Fruit fly (Drosophila melanogaster): ENCODE measurements around the gene CG11983.

The CG11983 gene

dm6 chr3R:9057398-9058058 lies 49.4 kb downstream of the CG11983 start (continued):
- no peak for TF ChIP-seq Doc3 (GFP tag; IDR thresholded peaks at IDR 0.05; ENCODE audit: partially characterized antibody)
- peak; percentile 100 for TF ChIP-seq gem (tag; optimal IDR thresholded peaks at IDR 0.05)
- no peak for TF ChIP-seq cas (GFP tag; IDR thresholded peaks at IDR 0.05)
- peak; percentile 83 for TF ChIP-seq fd102C (GFP tag; optimal IDR thresholded peaks at IDR 0.05)
- TF ChIP-seq pum (GFP tag; optimal IDR thresholded peaks at IDR 0.05) = peak; percentile 60
- TF ChIP-seq CG18599 (GFP tag; optimal IDR thresholded peaks at IDR 0.05) = peak; percentile 99
- peak; percentile 99 for TF ChIP-seq CG10979 (tag; optimal IDR thresholded peaks at IDR 0.05)
- no peak for TF ChIP-seq slbo (GFP tag; IDR thresholded peaks at IDR 0.05)
- no peak for TF ChIP-seq CG31441 (GFP tag; IDR thresholded peaks at IDR 0.05)
- TF ChIP-seq ham (GFP tag; IDR thresholded peaks at IDR 0.05) = no peak
- peak; percentile 98 for TF ChIP-seq BtbVII (GFP tag; optimal IDR thresholded peaks at IDR 0.05)
- no peak for TF ChIP-seq CG6791 (GFP tag; IDR thresholded peaks at IDR 0.05; ENCODE audit: partially characterized antibody)
- TF ChIP-seq Adf1 (GFP tag; IDR thresholded peaks at IDR 0.05) = no peak
- TF ChIP-seq phol (tag; optimal IDR thresholded peaks at IDR 0.05) = peak; percentile 98
- no peak for TF ChIP-seq NC2α (GFP tag; optimal IDR thresholded peaks at IDR 0.05)
- peak; percentile 95 for TF ChIP-seq CG6813 (GFP tag; optimal IDR thresholded peaks at IDR 0.05)
- peak; percentile 92 for TF ChIP-seq kah (GFP tag; optimal IDR thresholded peaks at IDR 0.05)
- peak; percentile 95 for TF ChIP-seq Nf-YC (tag; optimal IDR thresholded peaks at IDR 0.05)
- no peak for TF ChIP-seq br (optimal IDR thresholded peaks at IDR 0.05)
- TF ChIP-seq CG12236 (GFP tag; optimal IDR thresholded peaks at IDR 0.05) = peak; percentile 24
- TF ChIP-seq lbe (GFP tag; optimal IDR thresholded peaks at IDR 0.05) = peak; percentile 86
- TF ChIP-seq ab (GFP tag; optimal IDR thresholded peaks at IDR 0.05) = no peak
- peak; percentile 51 for TF ChIP-seq CG17186 (GFP tag; optimal IDR thresholded peaks at IDR 0.05)
- no peak for TF ChIP-seq bbx (GFP tag; IDR thresholded peaks at IDR 0.05; ENCODE audit: partially characterized antibody)
- TF ChIP-seq maf-S (GFP tag; optimal IDR thresholded peaks at IDR 0.05) = no peak
- peak; percentile 45 for TF ChIP-seq ems (GFP tag; optimal IDR thresholded peaks at IDR 0.05)
- peak; percentile 95 for TF ChIP-seq org-1 (GFP tag; optimal IDR thresholded peaks at IDR 0.05)
- TF ChIP-seq CG1233 (GFP tag; optimal IDR thresholded peaks at IDR 0.05) = peak; percentile 98
- TF ChIP-seq cato (GFP tag; optimal IDR thresholded peaks at IDR 0.05; ENCODE audit: borderline replicate concordance) = peak; percentile 86
- no peak for TF ChIP-seq CG2889 (GFP tag; IDR thresholded peaks at IDR 0.05)
- no peak for TF ChIP-seq btn (GFP tag; optimal IDR thresholded peaks at IDR 0.05)
- no peak for TF ChIP-seq emc (GFP tag; optimal IDR thresholded peaks at IDR 0.05)
- no peak for TF ChIP-seq row (GFP tag; IDR thresholded peaks at IDR 0.05)
- peak; percentile 95 for TF ChIP-seq CG34376 (GFP tag; optimal IDR thresholded peaks at IDR 0.05)
- TF ChIP-seq C15 (GFP tag; IDR thresholded peaks at IDR 0.05) = no peak
- peak; percentile 87 to 98 for TF ChIP-seq bsh (GFP tag; optimal IDR thresholded peaks at IDR 0.05)
- TF ChIP-seq Fer3 (tag; optimal IDR thresholded peaks at IDR 0.05) = peak; percentile 98
- peak; percentile 82 for TF ChIP-seq BEAF-32 (GFP tag; optimal IDR thresholded peaks at IDR 0.05)
- TF ChIP-seq Blimp-1 (GFP tag; optimal IDR thresholded peaks at IDR 0.05) = peak; percentile 100
- TF ChIP-seq abd-A (tag; optimal IDR thresholded peaks at IDR 0.05) = peak; percentile 100
- peak; percentile 95 for TF ChIP-seq Ets65A (GFP tag)
- no peak for TF ChIP-seq tgo (GFP tag; IDR thresholded peaks at IDR 0.05)
- TF ChIP-seq ind (GFP tag; optimal IDR thresholded peaks at IDR 0.05) = peak; percentile 95
- no peak for TF ChIP-seq CG16813 (GFP tag; IDR thresholded peaks at IDR 0.05; ENCODE audit: partially characterized antibody)
- TF ChIP-seq Nf-YA (GFP tag; IDR thresholded peaks at IDR 0.05) = no peak
- TF ChIP-seq CG12659 (GFP tag; optimal IDR thresholded peaks at IDR 0.05) = peak; percentile 99
- no peak for TF ChIP-seq Atf-2 (GFP tag; optimal IDR thresholded peaks at IDR 0.05)
- peak; percentile 96 for TF ChIP-seq CG7271 (tag; optimal IDR thresholded peaks at IDR 0.05)
- TF ChIP-seq hkb (optimal IDR thresholded peaks at IDR 0.05) = no peak
- TF ChIP-seq hkb (GFP tag; IDR thresholded peaks at IDR 0.05) = no peak

Measured in whole organism, embryonic.